Fruit fly (Drosophila melanogaster) whole organism, wandering third instar larva: ENCODE data around the gene CG13445.

ENCODE experiments used
- CG32264 ChIP-seq: fragments of 200-800 bp; sonication (Bioruptor generic); optimal IDR thresholded peaks from 2 replicates; lab custom pipeline; 2016; ENCODE audit warnings: missing biosample characterization, missing genetic modification characterization
- CG9705 ChIP-seq: fragments of 200-800 bp; sonication (Bioruptor generic); optimal IDR thresholded peaks from 2 replicates; lab custom pipeline; 2018; ENCODE audit warnings: missing biosample characterization, mild to moderate bottlenecking, missing genetic modification characterization
- Dfd ChIP-seq: fragments of >200 bp; optimal IDR thresholded peaks from 2 replicates; lab custom pipeline; 2017; ENCODE audit warnings: missing biosample characterization, missing genetic modification characterization
- Dif ChIP-seq: fragments of 200-275, 200-300 bp; sonication (Bioruptor generic); optimal IDR thresholded peaks from 2 replicates; lab custom pipeline; 2018; ENCODE audit warnings: missing biosample characterization, missing genetic modification characterization; ENCODE audit not compliant: partially characterized antibody
- HLH106 ChIP-seq: fragments of 200-800 bp; optimal IDR thresholded peaks from 3 replicates; lab custom pipeline; 2019; ENCODE audit warnings: missing biosample characterization, mild to moderate bottlenecking, missing genetic modification characterization, moderate library complexity
- Hnf4 ChIP-seq: fragments of 200-800 bp; sonication (Bioruptor generic); optimal IDR thresholded peaks from 2 replicates; lab custom pipeline; 2016; ENCODE audit warnings: missing biosample characterization, mild to moderate bottlenecking, missing genetic modification characterization
- Hr78 ChIP-seq: fragments of >200 bp; optimal IDR thresholded peaks from 2 replicates; lab custom pipeline; 2017; ENCODE audit warnings: missing biosample characterization, missing genetic modification characterization
- Hr83 ChIP-seq: fragments of 200-300 bp; sonication (Bioruptor generic); optimal IDR thresholded peaks from 2 replicates; lab custom pipeline; 2016; ENCODE audit warnings: missing biosample characterization, mild to moderate bottlenecking, missing genetic modification characterization, moderate library complexity; ENCODE audit not compliant: poor library complexity, severe bottlenecking
- Jra ChIP-seq: sonication (Bioruptor generic); optimal IDR thresholded peaks from 2 replicates; lab custom pipeline; 2016; ENCODE audit warnings: missing biosample characterization, missing genetic modification characterization
- Myc ChIP-seq: fragments of >200 bp; optimal IDR thresholded peaks from 2 replicates; lab custom pipeline; 2017
- N ChIP-seq: fragments of >200 bp; optimal IDR thresholded peaks from 2 replicates; lab custom pipeline; 2018; ENCODE audit warnings: missing biosample characterization, missing external identifiers, missing genetic modification characterization
- OdsH ChIP-seq: fragments of 200-800 bp; sonication (Bioruptor generic); optimal IDR thresholded peaks from 2 replicates; lab custom pipeline; 2016; ENCODE audit warnings: missing biosample characterization, mild to moderate bottlenecking, missing genetic modification characterization
- Rel ChIP-seq, 2 experiments: fragments of 200-800 bp; sonication (Bioruptor generic) in 1 of 2; optimal IDR thresholded peaks; 2 replicates in 1 of 2; 3 replicates in 1 of 2; lab custom pipeline; 2016 to 2019; ENCODE audit warnings: mild to moderate bottlenecking in 2 of 2, missing biosample characterization in 2 of 2, missing genetic modification characterization in 2 of 2, moderate library complexity in 1 of 2
- Sp1 ChIP-seq: fragments of 200-800 bp; sonication (Bioruptor generic); optimal IDR thresholded peaks from 3 replicates; lab custom pipeline; 2019; ENCODE audit warnings: missing biosample characterization, mild to moderate bottlenecking, missing genetic modification characterization, moderate library complexity
- Vsx2 ChIP-seq: fragments of 200-300, 225-300 bp; sonication (Bioruptor generic); optimal IDR thresholded peaks from 2 replicates; lab custom pipeline; 2018; ENCODE audit warnings: missing biosample characterization, missing genetic modification characterization; ENCODE audit not compliant: partially characterized antibody
- br ChIP-seq: fragments of 200-800 bp; sonication (Bioruptor generic); optimal IDR thresholded peaks from 2 replicates; lab custom pipeline; 2016; ENCODE audit warnings: missing biosample characterization, missing genetic modification characterization
- dl ChIP-seq, 2 experiments: fragments of 175-275, 200-275 bp in 1 of 2; fragments of 200-275 bp in 1 of 2; sonication (Bioruptor generic); optimal IDR thresholded peaks; lab custom pipeline; 2018; ENCODE audit warnings: mild to moderate bottlenecking in 2 of 2, missing biosample characterization in 2 of 2, missing genetic modification characterization in 2 of 2, moderate library complexity in 2 of 2; ENCODE audit not compliant: partially characterized antibody in 2 of 2, insufficient read depth in 1 of 2
- dmrt93B ChIP-seq: fragments of 200-800 bp; sonication (Bioruptor generic); optimal IDR thresholded peaks from 2 replicates; lab custom pipeline; 2018; ENCODE audit warnings: missing biosample characterization, mild to moderate bottlenecking, missing genetic modification characterization
- dsf ChIP-seq: sonication (Bioruptor generic); optimal IDR thresholded peaks from 2 replicates; lab custom pipeline; 2016; ENCODE audit warnings: missing biosample characterization, missing genetic modification characterization, borderline replicate concordance
- ey ChIP-seq: fragments of 200-800 bp; sonication (Bioruptor generic); optimal IDR thresholded peaks from 2 replicates; lab custom pipeline; 2016; ENCODE audit warnings: missing biosample characterization, missing genetic modification characterization
- fru ChIP-seq: fragments of 200-800 bp; sonication (Bioruptor generic); optimal IDR thresholded peaks from 3 replicates; lab custom pipeline; 2016; ENCODE audit warnings: missing biosample characterization, mild to moderate bottlenecking, missing genetic modification characterization
- h ChIP-seq: fragments of 200-800 bp; sonication (Bioruptor generic); optimal IDR thresholded peaks from 3 replicates; lab custom pipeline; 2016; ENCODE audit warnings: missing biosample characterization, mild to moderate bottlenecking, missing genetic modification characterization
- jim ChIP-seq: fragments of 175-275, 200-325 bp; sonication (Bioruptor generic); optimal IDR thresholded peaks from 2 replicates; lab custom pipeline; 2016; ENCODE audit warnings: missing biosample characterization, mild to moderate bottlenecking, missing genetic modification characterization
- lola ChIP-seq: fragments of >200 bp; optimal IDR thresholded peaks from 2 replicates; lab custom pipeline; 2017; ENCODE audit warnings: missing biosample characterization, missing genetic modification characterization
- pan ChIP-seq: fragments of >200 bp; optimal IDR thresholded peaks from 2 replicates; lab custom pipeline; 2017
- psq ChIP-seq: fragments of 200-800 bp; sonication (Bioruptor generic); optimal IDR thresholded peaks from 3 replicates; lab custom pipeline; 2017; ENCODE audit warnings: missing biosample characterization, mild to moderate bottlenecking, missing genetic modification characterization, moderate library complexity
- rgr ChIP-seq: fragments of 200-800 bp; sonication (Bioruptor generic); optimal IDR thresholded peaks from 3 replicates; lab custom pipeline; 2016; ENCODE audit warnings: missing biosample characterization, mild to moderate bottlenecking, missing genetic modification characterization
- sage ChIP-seq: fragments of 200-800 bp; sonication (Bioruptor generic); optimal IDR thresholded peaks from 2 replicates; lab custom pipeline; 2016; ENCODE audit warnings: missing biosample characterization, mild to moderate bottlenecking, missing genetic modification characterization
- sv ChIP-seq: fragments of 200-800 bp; sonication (Bioruptor generic); optimal IDR thresholded peaks from 3 replicates; lab custom pipeline; 2016; ENCODE audit warnings: missing biosample characterization, missing genetic modification characterization
- tai ChIP-seq: sonication (Bioruptor generic); optimal IDR thresholded peaks from 2 replicates; lab custom pipeline; 2016; ENCODE audit warnings: missing biosample characterization, missing genetic modification characterization
- usp ChIP-seq: fragments of >200 bp; optimal IDR thresholded peaks from 2 replicates; lab custom pipeline; 2017; ENCODE audit warnings: missing biosample characterization, missing genetic modification characterization
- woc ChIP-seq: sonication (Bioruptor generic); optimal IDR thresholded peaks from 2 replicates; lab custom pipeline; 2016; ENCODE audit warnings: missing biosample characterization, mild to moderate bottlenecking, missing genetic modification characterization

The CG13445 gene

DNA sequence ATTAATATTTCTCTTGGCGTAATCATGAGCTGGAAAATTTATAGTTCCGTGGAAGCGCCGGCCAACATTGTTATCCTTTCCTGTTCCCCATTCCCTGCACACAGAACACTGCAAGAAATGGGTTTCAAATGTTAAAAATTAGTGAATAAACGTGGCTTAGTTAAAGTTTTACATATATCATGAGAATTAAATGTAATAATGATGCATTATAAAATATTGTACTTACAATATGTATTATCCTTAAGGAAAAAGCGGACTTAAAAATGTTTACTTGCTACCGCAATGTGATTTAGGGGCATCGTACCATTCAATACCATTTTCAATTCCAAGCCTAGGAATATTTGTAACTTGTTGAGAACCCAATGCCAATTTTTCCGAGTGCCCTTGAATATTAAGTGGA lies 6.6 kb upstream of the CG13445 start:
- TF ChIP-seq dsf (GFP tag; lab: Kevin White, UChicago) (no peak), Rel (GFP tag; optimal IDR thresholded peaks at IDR 0.05; lab: Kevin White, UChicago) (no peak), Rel (tag; optimal IDR thresholded peaks at IDR 0.05; lab: Kevin White, UChicago) (no peak), woc (GFP tag; lab: Kevin White, UChicago) (no peak), h (no peak), Hr83 (GFP tag; lab: Kevin White, UChicago) (no peak), CG9705 (GFP tag; lab: Kevin White, UChicago) (no peak), lola (GFP tag; lab: Kevin White, UChicago) (no peak), Dfd (no peak), OdsH (GFP tag; lab: Kevin White, UChicago) (no peak), Jra (GFP tag; lab: Kevin White, UChicago) (no peak), br (no peak), jim (GFP tag; lab: Kevin White, UChicago) (no peak), pan (lab: Kevin White, UChicago) (no peak), dmrt93B (no peak), Myc (lab: Kevin White, UChicago) (no peak), Dif (no peak), Vsx2 (GFP tag; lab: Kevin White, UChicago) (no peak)

DNA sequence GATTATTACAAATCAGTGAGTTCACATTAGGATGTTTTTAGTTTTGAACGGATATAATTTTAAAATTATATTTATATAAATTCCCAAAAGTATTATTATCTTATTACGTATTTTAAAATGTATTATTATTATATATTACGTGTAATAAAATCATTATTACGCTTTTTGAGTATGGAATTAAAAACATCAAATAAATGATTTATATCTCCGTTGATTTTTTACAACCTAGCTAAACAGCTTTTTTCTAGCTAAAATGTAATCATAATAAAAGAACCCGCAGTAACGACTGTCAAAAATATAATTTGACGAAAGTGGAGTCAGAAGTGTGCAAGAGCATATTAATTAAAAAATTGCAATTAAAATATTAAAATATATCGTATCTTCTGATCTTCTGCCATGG lies 1.3 kb upstream of the CG13445 start, which contains the start of gene CG6244:
TSS of gene CG6244 (plus strand) at position 301 of the 400 bp plus-strand sequence.
- no peak for TF ChIP-seq rgr (GFP tag; lab: Kevin White, UChicago)
- no peak for TF ChIP-seq Hr78 (GFP tag; lab: Kevin White, UChicago)
- no peak for TF ChIP-seq dmrt93B
- TF ChIP-seq Hr83 (GFP tag; lab: Kevin White, UChicago), result no peak
- TF ChIP-seq Sp1 (GFP tag; lab: Kevin White, UChicago), result no peak
- no peak for TF ChIP-seq OdsH (GFP tag; lab: Kevin White, UChicago)
- TF ChIP-seq br, result no peak
- TF ChIP-seq dl (GFP tag; optimal IDR thresholded peaks at IDR 0.05; lab: Kevin White, UChicago; ENCODE audit: insufficient read depth in 1 of 2, partially characterized antibody in 2 of 2), result no peak
- no peak for TF ChIP-seq woc (GFP tag; lab: Kevin White, UChicago)
- no peak for TF ChIP-seq pan (lab: Kevin White, UChicago)

DNA sequence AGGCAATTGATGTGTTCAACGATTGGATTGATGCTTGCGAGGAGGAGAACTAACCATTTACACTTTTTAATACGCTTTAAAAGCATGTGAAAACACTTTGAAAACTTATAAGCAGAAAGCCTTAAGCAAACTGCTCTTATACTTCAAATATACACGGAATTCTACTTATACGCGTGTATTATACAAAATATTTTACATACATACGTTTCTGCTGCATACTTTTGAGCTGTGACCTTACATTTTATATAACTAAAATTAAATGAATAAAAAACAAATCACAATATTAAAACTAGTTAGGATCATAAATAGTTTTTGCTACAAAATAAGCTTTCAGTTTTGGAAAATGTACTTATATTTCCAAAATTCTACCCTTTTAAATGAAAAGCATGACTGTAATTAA lies 618 bp upstream of the CG13445 start:
- TF ChIP-seq Myc (lab: Kevin White, UChicago) (peak; percentile 65), Hr78 (GFP tag; lab: Kevin White, UChicago) (no peak)

DNA sequence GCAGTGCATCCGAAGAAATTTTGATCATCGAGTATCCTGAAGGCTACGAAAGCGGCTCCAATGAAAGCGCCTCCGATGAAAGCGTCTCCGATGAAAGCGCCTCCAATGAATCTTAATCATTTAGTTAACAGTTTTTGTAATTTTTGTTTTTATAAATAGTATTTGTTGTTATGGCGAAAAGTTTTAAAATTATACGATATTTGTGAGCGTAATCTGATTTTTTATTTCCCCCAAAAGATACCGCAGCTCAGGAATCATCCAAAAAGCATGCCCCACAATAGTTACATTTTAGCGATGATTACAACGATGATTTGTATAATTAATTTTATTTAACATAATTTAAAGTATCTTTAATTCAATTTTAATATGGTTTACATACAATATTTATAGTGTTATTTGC lies 483 bp downstream of the CG13445 start:
- TF ChIP-seq fru (no peak), jim (GFP tag; lab: Kevin White, UChicago) (no peak), N (GFP tag; lab: Kevin White, UChicago) (peak; percentile 76), rgr (GFP tag; lab: Kevin White, UChicago) (no peak), sv (GFP tag; lab: Kevin White, UChicago) (no peak), ey (no peak), woc (GFP tag; lab: Kevin White, UChicago) (no peak), dmrt93B (no peak), Hnf4 (GFP tag; lab: Kevin White, UChicago) (no peak), Myc (lab: Kevin White, UChicago) (peak; percentile 82), Dif (no peak), h (no peak), Sp1 (GFP tag; lab: Kevin White, UChicago) (no peak), dsf (GFP tag; lab: Kevin White, UChicago) (no peak), HLH106 (tag; lab: Kevin White, UChicago) (no peak), CG32264 (GFP tag; lab: Kevin White, UChicago) (no peak), psq (GFP tag; lab: Kevin White, UChicago) (no peak), Hr78 (GFP tag; lab: Kevin White, UChicago) (peak; percentile 16), tai (GFP tag; lab: Kevin White, UChicago) (no peak), usp (no peak)

DNA sequence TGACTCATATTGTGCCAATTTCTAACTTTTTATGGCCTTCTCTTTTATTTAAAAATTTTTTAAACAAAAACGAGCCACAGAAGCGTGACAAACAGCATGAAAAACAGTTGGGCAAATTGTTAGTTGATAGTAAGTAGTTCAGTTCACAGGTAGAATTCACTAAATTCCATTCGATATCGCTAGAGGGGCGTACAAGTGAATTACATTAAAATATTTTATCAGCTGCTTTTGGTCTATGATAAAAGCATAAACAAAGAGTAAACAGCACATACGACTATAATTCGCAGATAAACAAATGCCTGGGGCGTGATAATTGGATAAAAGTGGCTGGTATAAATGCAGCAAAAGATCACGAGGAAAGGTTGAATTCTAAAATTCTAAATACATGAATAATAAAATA lies 4.7 kb downstream of the CG13445 start:
- no peak for TF ChIP-seq tai (GFP tag; lab: Kevin White, UChicago)
- TF ChIP-seq OdsH (GFP tag; lab: Kevin White, UChicago), result no peak
- no peak for TF ChIP-seq Hr83 (GFP tag; lab: Kevin White, UChicago)
- no peak for TF ChIP-seq CG9705 (GFP tag; lab: Kevin White, UChicago)
- no peak for TF ChIP-seq sage (GFP tag; lab: Kevin White, UChicago)
- TF ChIP-seq dl (GFP tag; optimal IDR thresholded peaks at IDR 0.05; lab: Kevin White, UChicago; ENCODE audit: insufficient read depth in 1 of 2, partially characterized antibody in 2 of 2), result no peak
- no peak for TF ChIP-seq Rel (GFP tag; optimal IDR thresholded peaks at IDR 0.05; lab: Kevin White, UChicago)
- TF ChIP-seq Rel (tag; optimal IDR thresholded peaks at IDR 0.05; lab: Kevin White, UChicago), result no peak
- no peak for TF ChIP-seq dsf (GFP tag; lab: Kevin White, UChicago)
- TF ChIP-seq Vsx2 (GFP tag; lab: Kevin White, UChicago), result no peak
- TF ChIP-seq br, result no peak
- no peak for TF ChIP-seq fru
- no peak for TF ChIP-seq Sp1 (GFP tag; lab: Kevin White, UChicago)
- no peak for TF ChIP-seq N (GFP tag; lab: Kevin White, UChicago)
